Fruit fly (Drosophila melanogaster): ENCODE data around the gene CG31496.

- TF ChIP-seq CG14655 (GFP tag; optimal IDR thresholded peaks at IDR 0.05) (no peak), CG10348 (GFP tag; IDR thresholded peaks at IDR 0.05) (no peak), CG8301 (tag; optimal IDR thresholded peaks at IDR 0.05) (no peak), Ets98B (GFP tag; IDR thresholded peaks at IDR 0.05) (no peak), fd96Ca (GFP tag; IDR thresholded peaks at IDR 0.05) (no peak), Pif1A (GFP tag; optimal IDR thresholded peaks at IDR 0.05) (no peak), CG13204 (GFP tag; optimal IDR thresholded peaks at IDR 0.05) (no peak), D1 (tag; optimal IDR thresholded peaks at IDR 0.05) (no peak), CG8159 (tag; optimal IDR thresholded peaks at IDR 0.05) (no peak)
Measured at dm6 chr3R:7349452-7349851, 4.6 kb downstream of the CG31496 start, which contains the start of gene CG43290.
